Worm (Caenorhabditis elegans): ENCODE data around the gene set-1.

The set-1 gene

ce11 chrIII:6420995-6421404 is 31.2 kb downstream of the set-1 start (continued):
- TF ChIP-seq ztf-4 (tag; optimal IDR thresholded peaks at IDR 0.05) = peak; percentile 35
- peak; percentile 85 for TF ChIP-seq crh-2 (tag; optimal IDR thresholded peaks at IDR 0.05)
- TF ChIP-seq nhr-10 (tag; optimal IDR thresholded peaks at IDR 0.05) = peak; percentile 46
- TF ChIP-seq nhr-25 (tag; optimal IDR thresholded peaks at IDR 0.05) = peak; percentile 92

DNA sequence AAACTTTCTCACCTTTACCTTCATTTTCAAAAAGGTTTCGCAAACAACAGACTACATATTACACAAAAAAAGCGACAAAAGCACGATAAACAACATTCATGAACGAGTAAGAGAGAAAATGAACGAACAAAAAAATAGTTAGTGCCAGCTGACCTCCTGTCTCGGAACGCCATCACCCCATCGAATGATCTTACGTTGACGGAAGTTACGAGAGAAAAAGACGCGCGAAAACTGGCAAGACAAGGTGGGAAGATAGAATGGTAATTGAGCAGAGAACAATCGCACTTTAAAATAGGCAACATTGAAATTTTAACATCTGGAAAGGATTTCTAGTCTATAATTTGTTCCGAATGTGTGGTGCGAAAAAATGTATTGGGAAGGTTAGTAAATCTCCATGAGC is 32.0 kb downstream of the set-1 start:
- TF ChIP-seq alr-1 (tag; optimal IDR thresholded peaks at IDR 0.05) = no peak
- no peak for TF ChIP-seq peb-1 (tag; optimal IDR thresholded peaks at IDR 0.05)
- no peak for TF ChIP-seq elt-1 (tag; optimal IDR thresholded peaks at IDR 0.05)
- TF ChIP-seq mdl-1 (tag; optimal IDR thresholded peaks at IDR 0.05) = peak in 1 of 2 experiments; percentile 20
- no peak for TF ChIP-seq nhr-23 (tag; optimal IDR thresholded peaks at IDR 0.05)
- peak; percentile 26 for TF ChIP-seq crh-2 (tag; optimal IDR thresholded peaks at IDR 0.05)
- peak; percentile 11 for TF ChIP-seq nhr-129 (tag; optimal IDR thresholded peaks at IDR 0.05)
- TF ChIP-seq unc-39 (tag; optimal IDR thresholded peaks at IDR 0.05) = no peak
- no peak for TF ChIP-seq ztf-11 (tag; optimal IDR thresholded peaks at IDR 0.05)
- TF ChIP-seq nhr-25 (tag; optimal IDR thresholded peaks at IDR 0.05) = peak; percentile 18
- peak; percentile 3 for TF ChIP-seq sma-9 (GFP tag; optimal IDR thresholded peaks at IDR 0.05)
- no peak for TF ChIP-seq sma-9 (tag; optimal IDR thresholded peaks at IDR 0.05)
- peak; percentile 2 for TF ChIP-seq fos-1 (tag; optimal IDR thresholded peaks at IDR 0.05)

DNA sequence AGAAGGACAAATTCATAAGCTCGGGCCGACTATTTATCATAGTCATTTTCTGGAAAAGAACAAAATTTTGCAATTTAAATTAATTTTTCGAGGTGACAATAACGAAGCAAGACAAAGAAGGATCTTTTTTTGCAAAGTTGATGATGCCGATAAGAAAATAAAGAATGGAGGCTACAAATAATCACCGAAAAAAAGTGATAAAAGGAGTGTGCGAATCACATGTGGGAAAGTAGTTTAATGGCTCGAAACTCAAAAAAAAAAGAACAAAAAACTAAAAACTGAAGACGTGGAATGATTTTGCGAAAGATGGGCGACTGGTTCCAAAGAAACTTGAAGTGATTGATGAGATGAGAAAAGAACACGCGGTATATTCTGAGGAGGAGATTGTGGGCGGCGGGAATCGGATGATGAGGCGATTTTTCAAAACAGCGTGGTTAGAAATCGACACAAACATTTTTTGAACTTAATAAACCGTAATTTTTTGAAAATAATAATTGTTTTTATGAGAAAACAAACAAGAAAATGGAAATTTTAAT is 32.7 kb downstream of the set-1 start, which contains the start of gene atgl-1:
Gene atgl-1 (minus strand): TSS at position 51 of the 536 bp plus-strand sequence.
- TF ChIP-seq ama-1 (optimal IDR thresholded peaks at IDR 0.05) = peak; percentile 48
- TF ChIP-seq mbf-1 (tag; optimal IDR thresholded peaks at IDR 0.05) = no peak
- TF ChIP-seq unc-39 (tag; optimal IDR thresholded peaks at IDR 0.05) = no peak
- peak; percentile 11 for TF ChIP-seq nhr-21 (tag; optimal IDR thresholded peaks at IDR 0.05)
- no peak for TF ChIP-seq sma-3 (GFP tag; optimal IDR thresholded peaks at IDR 0.05)
- peak in 1 of 2 experiments; percentile 19 for TF ChIP-seq mdl-1 (tag; optimal IDR thresholded peaks at IDR 0.05)
- no peak for TF ChIP-seq skn-1 (tag; optimal IDR thresholded peaks at IDR 0.05)
- TF ChIP-seq Y55F3AM.14 (GFP tag; optimal IDR thresholded peaks at IDR 0.05) = no peak
- no peak for TF ChIP-seq elt-3 (tag; optimal IDR thresholded peaks at IDR 0.05)
- TF ChIP-seq nhr-25 (tag; optimal IDR thresholded peaks at IDR 0.05) = peak; percentile 24
- no peak for TF ChIP-seq ZK546.5 (tag; optimal IDR thresholded peaks at IDR 0.05)
- no peak for TF ChIP-seq gmeb-1 (tag; optimal IDR thresholded peaks at IDR 0.05)
- no peak for TF ChIP-seq lin-11 (tag; optimal IDR thresholded peaks at IDR 0.05)
- TF ChIP-seq crh-2 (tag; optimal IDR thresholded peaks at IDR 0.05) = peak; percentile 4
- no peak for TF ChIP-seq ztf-11 (tag; optimal IDR thresholded peaks at IDR 0.05)
- TF ChIP-seq fos-1 (tag; optimal IDR thresholded peaks at IDR 0.05) = peak; percentile 17

DNA sequence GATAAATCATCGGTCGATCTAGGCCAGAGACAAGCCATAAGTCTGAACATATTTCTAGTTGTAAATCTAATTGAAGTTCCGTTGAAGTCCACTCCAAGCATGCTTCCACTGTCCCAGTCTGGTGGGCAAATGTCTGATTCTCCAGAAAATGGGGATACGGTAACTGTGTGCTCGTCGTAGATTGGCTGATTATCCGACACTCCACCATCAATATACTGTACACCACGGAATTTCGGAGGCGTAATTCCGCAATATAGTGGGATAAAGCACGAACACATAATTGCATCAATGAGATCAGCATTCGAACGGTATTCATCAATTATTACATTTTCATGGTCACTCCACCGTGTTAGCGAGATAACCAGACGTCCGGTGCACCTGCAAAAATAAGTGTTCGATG is 33.9 kb downstream of the set-1 start:
- TF ChIP-seq nhr-237 (tag; optimal IDR thresholded peaks at IDR 0.05) = no peak
- no peak for TF ChIP-seq lin-11 (tag; optimal IDR thresholded peaks at IDR 0.05)
- no peak for TF ChIP-seq ZK546.5 (tag; optimal IDR thresholded peaks at IDR 0.05)
- TF ChIP-seq peb-1 (tag; optimal IDR thresholded peaks at IDR 0.05) = no peak
- TF ChIP-seq ztf-1 (GFP tag; conservative IDR thresholded peaks at IDR 0.05) = no peak
- no peak for TF ChIP-seq F13H6.1 (tag; optimal IDR thresholded peaks at IDR 0.05)
- no peak for TF ChIP-seq nhr-25 (tag; optimal IDR thresholded peaks at IDR 0.05)
- TF ChIP-seq sem-4 (tag; optimal IDR thresholded peaks at IDR 0.05) = no peak
- no peak for TF ChIP-seq R02D3.7 (tag; optimal IDR thresholded peaks at IDR 0.05)
- TF ChIP-seq nhr-77 (tag; optimal IDR thresholded peaks at IDR 0.05) = no peak
- no peak for TF ChIP-seq blmp-1 (tag; optimal IDR thresholded peaks at IDR 0.05; ENCODE audit: insufficient read depth)
- TF ChIP-seq nhr-21 (tag; optimal IDR thresholded peaks at IDR 0.05) = no peak
- TF ChIP-seq snpc-4 (tag; optimal IDR thresholded peaks at IDR 0.05) = no peak

ce11 chrIII:6415306-6415973 is 36.7 kb downstream of the set-1 start, which contains the start of gene nas-4:
nas-4 (minus strand) TSS chrIII:6415656.
- TF ChIP-seq lin-11 (tag; optimal IDR thresholded peaks at IDR 0.05) (no peak), ztf-11 (tag; optimal IDR thresholded peaks at IDR 0.05) (no peak), lin-13 (GFP tag; optimal IDR thresholded peaks at IDR 0.05) (peak; percentile 42), nhr-12 (tag; optimal IDR thresholded peaks at IDR 0.05) (no peak), elt-1 (tag; optimal IDR thresholded peaks at IDR 0.05) (no peak), dmd-4 (tag; optimal IDR thresholded peaks at IDR 0.05) (no peak), nhr-129 (tag; optimal IDR thresholded peaks at IDR 0.05) (no peak), Y55F3AM.14 (GFP tag; optimal IDR thresholded peaks at IDR 0.05) (peak; percentile 35), ZK546.5 (tag; optimal IDR thresholded peaks at IDR 0.05) (no peak), R02D3.7 (tag; optimal IDR thresholded peaks at IDR 0.05) (no peak), sma-9 (GFP tag; optimal IDR thresholded peaks at IDR 0.05) (no peak), sma-9 (tag; optimal IDR thresholded peaks at IDR 0.05) (no peak), F13H6.1 (tag; optimal IDR thresholded peaks at IDR 0.05) (no peak), aly-2 (tag; optimal IDR thresholded peaks at IDR 0.05) (no peak), nhr-23 (tag; optimal IDR thresholded peaks at IDR 0.05) (no peak), sma-3 (GFP tag; optimal IDR thresholded peaks at IDR 0.05) (peak; percentile 46), ama-1 (optimal IDR thresholded peaks at IDR 0.05) (peak; percentile 69), ztf-4 (tag; optimal IDR thresholded peaks at IDR 0.05) (peak; percentile 69), sem-4 (tag; optimal IDR thresholded peaks at IDR 0.05) (no peak), ceh-82 (tag; optimal IDR thresholded peaks at IDR 0.05) (no peak), crh-2 (tag; optimal IDR thresholded peaks at IDR 0.05) (peak; percentile 36), zag-1 (tag; optimal IDR thresholded peaks at IDR 0.05) (no peak), lsy-2 (tag; optimal IDR thresholded peaks at IDR 0.05) (peak in 1 of 2 experiments; percentile 9), blmp-1 (tag; optimal IDR thresholded peaks at IDR 0.05; ENCODE audit: insufficient read depth) (peak; percentile 3), fos-1 (tag; optimal IDR thresholded peaks at IDR 0.05) (no peak), mbf-1 (tag; optimal IDR thresholded peaks at IDR 0.05) (no peak), nhr-21 (tag; optimal IDR thresholded peaks at IDR 0.05) (peak; percentile 17), alr-1 (tag; optimal IDR thresholded peaks at IDR 0.05) (no peak), gmeb-1 (tag; optimal IDR thresholded peaks at IDR 0.05) (no peak)

Data from whole organism, L2 larva.